Fruit fly (Drosophila melanogaster) whole organism, prepupa: Measurements from ENCODE around the gene CG32263.
A peak's percentile ranks its signal among the peaks of the same experiment; 100 is the strongest.

Experiments
- Blimp-1 ChIP-seq: fragments of 200-800 bp; sonication (Bioruptor generic); optimal IDR thresholded peaks from 3 replicates; lab custom pipeline; 2017; ENCODE audit warnings: missing biosample characterization, missing genetic modification characterization, mild to moderate bottlenecking, moderate library complexity, missing genetic modification reagents
- CG10631 ChIP-seq: fragments of 200-800 bp; sonication (Bioruptor generic); optimal IDR thresholded peaks from 2 replicates; lab custom pipeline; 2016; ENCODE audit warnings: missing biosample characterization, missing genetic modification characterization
- CG10669 ChIP-seq: fragments of 200-800 bp; sonication (Bioruptor generic); optimal IDR thresholded peaks from 3 replicates; lab custom pipeline; 2018; ENCODE audit warnings: missing biosample characterization, mild to moderate bottlenecking, missing genetic modification characterization, moderate library complexity
- CG11762 ChIP-seq: fragments of 200-800 bp; sonication (Bioruptor generic); optimal IDR thresholded peaks from 3 replicates; lab custom pipeline; 2016; ENCODE audit warnings: missing biosample characterization, missing genetic modification characterization; ENCODE audit not compliant: insufficient read depth
- CG15336 ChIP-seq: fragments of 200-800 bp; sonication (Bioruptor generic); IDR thresholded peaks from 2 replicates; pipeline ENCODE4 v1.3.6; 2022; ENCODE audit warnings: missing biosample characterization, missing genetic modification characterization
- CG1621 ChIP-seq: fragments of 200-800 bp; sonication (Bioruptor generic); optimal IDR thresholded peaks from 3 replicates; lab custom pipeline; 2018; ENCODE audit warnings: missing biosample characterization, mild to moderate bottlenecking, missing genetic modification characterization
- CG16779 ChIP-seq: fragments of 200-800 bp; sonication (Bioruptor generic); optimal IDR thresholded peaks from 3 replicates; lab custom pipeline; 2017; ENCODE audit warnings: missing biosample characterization, mild to moderate bottlenecking, missing genetic modification characterization
- CG31627 ChIP-seq: fragments of 200-800 bp; sonication (Bioruptor generic); optimal IDR thresholded peaks from 3 replicates; lab custom pipeline; 2016; ENCODE audit warnings: missing biosample characterization, missing genetic modification characterization
- CG32006 ChIP-seq: fragments of 200-800 bp; sonication (Bioruptor generic); optimal IDR thresholded peaks from 3 replicates; lab custom pipeline; 2017; ENCODE audit warnings: missing biosample characterization, mild to moderate bottlenecking, missing genetic modification characterization
- CG34406 ChIP-seq: fragments of 200-800 bp; sonication (Bioruptor generic); optimal IDR thresholded peaks from 3 replicates; lab custom pipeline; 2016; ENCODE audit warnings: missing biosample characterization, missing genetic modification characterization
- CG3919 ChIP-seq: fragments of 200-800 bp; sonication (Bioruptor generic); optimal IDR thresholded peaks from 3 replicates; lab custom pipeline; 2016; ENCODE audit warnings: missing biosample characterization, missing genetic modification characterization
- CG6276 ChIP-seq: fragments of 200-800 bp; sonication (Bioruptor generic); optimal IDR thresholded peaks from 2 replicates; lab custom pipeline; 2017; ENCODE audit warnings: missing biosample characterization, mild to moderate bottlenecking, missing genetic modification characterization
- CG6808 ChIP-seq: fragments of 200-800 bp; sonication (Bioruptor generic); optimal IDR thresholded peaks from 3 replicates; lab custom pipeline; 2017; ENCODE audit warnings: missing biosample characterization, missing genetic modification characterization, mild to moderate bottlenecking, moderate library complexity, missing genetic modification reagents
- CG6854 ChIP-seq: fragments of 200-800 bp; sonication (Bioruptor generic); optimal IDR thresholded peaks from 2 replicates; lab custom pipeline; 2017; ENCODE audit warnings: missing biosample characterization, mild to moderate bottlenecking, missing genetic modification characterization
- CG7368 ChIP-seq: fragments of 200-800 bp; sonication (Bioruptor generic); optimal IDR thresholded peaks from 3 replicates; lab custom pipeline; 2016; ENCODE audit warnings: missing biosample characterization, missing genetic modification characterization
- CG8319 ChIP-seq: fragments of 200-800 bp; sonication (Bioruptor generic); optimal IDR thresholded peaks from 3 replicates; lab custom pipeline; 2016; ENCODE audit warnings: missing biosample characterization, missing genetic modification characterization
- CG8632 ChIP-seq: fragments of 200-800 bp; sonication (Bioruptor generic); optimal IDR thresholded peaks from 3 replicates; lab custom pipeline; 2016; ENCODE audit warnings: missing biosample characterization, missing genetic modification characterization
- CG9139 ChIP-seq: fragments of 200-800 bp; sonication (Bioruptor generic); optimal IDR thresholded peaks from 3 replicates; lab custom pipeline; 2017; ENCODE audit warnings: missing biosample characterization, mild to moderate bottlenecking, missing genetic modification characterization
- Eip75B ChIP-seq: fragments of 200-800 bp; sonication (Bioruptor generic); optimal IDR thresholded peaks from 3 replicates; lab custom pipeline; 2016; ENCODE audit warnings: missing biosample characterization, missing genetic modification characterization
- Eip78C ChIP-seq: fragments of 200-800 bp; sonication (Bioruptor generic); peaks from one replicate; lab custom pipeline; 2016; ENCODE audit warnings: missing biosample characterization, missing genetic modification characterization
- Ets21C ChIP-seq: fragments of 200-800 bp; sonication (Bioruptor generic); optimal IDR thresholded peaks from 3 replicates; lab custom pipeline; 2016; ENCODE audit warnings: missing biosample characterization, missing genetic modification characterization
- Ets96B ChIP-seq: fragments of 200-800 bp; optimal IDR thresholded peaks from 2 replicates; lab custom pipeline; 2019; ENCODE audit warnings: missing biosample characterization, mild to moderate bottlenecking, missing genetic modification characterization, moderate library complexity
- Gug ChIP-seq: fragments of 200-800 bp; sonication (Bioruptor generic); IDR thresholded peaks from 2 replicates; pipeline ENCODE4 v1.3.6; 2022; ENCODE audit warnings: missing biosample characterization, missing genetic modification characterization
- Hr38 ChIP-seq: sonication (Bioruptor generic); optimal IDR thresholded peaks from 2 replicates; lab custom pipeline; 2016; ENCODE audit warnings: missing biosample characterization, missing genetic modification characterization
- Hr39 ChIP-seq: fragments of 200-800 bp; sonication (Bioruptor generic); optimal IDR thresholded peaks from 2 replicates; lab custom pipeline; 2016; ENCODE audit warnings: missing biosample characterization, missing genetic modification characterization
- Lpt ChIP-seq: fragments of 200-800 bp; sonication (Bioruptor generic); optimal IDR thresholded peaks from 3 replicates; lab custom pipeline; 2016; ENCODE audit warnings: missing biosample characterization, missing genetic modification characterization
- Met ChIP-seq: fragments of 200-800 bp; sonication (Bioruptor generic); optimal IDR thresholded peaks from 3 replicates; lab custom pipeline; 2016; ENCODE audit warnings: missing biosample characterization, missing genetic modification characterization
- OdsH ChIP-seq: fragments of 200-800 bp; sonication (Bioruptor generic); optimal IDR thresholded peaks from 3 replicates; lab custom pipeline; 2016; ENCODE audit warnings: missing biosample characterization, missing genetic modification characterization
- Smox ChIP-seq: fragments of 200-800 bp; sonication (Bioruptor generic); optimal IDR thresholded peaks from 3 replicates; lab custom pipeline; 2016; ENCODE audit warnings: missing biosample characterization, missing genetic modification characterization
- Sox15 ChIP-seq: fragments of 200-800 bp; sonication (Bioruptor generic); optimal IDR thresholded peaks from 3 replicates; lab custom pipeline; 2016; ENCODE audit warnings: missing biosample characterization, missing genetic modification characterization
- achi ChIP-seq: fragments of 200-800 bp; sonication (Bioruptor generic); optimal IDR thresholded peaks from 3 replicates; lab custom pipeline; 2016; ENCODE audit warnings: missing biosample characterization, missing genetic modification characterization
- acj6 ChIP-seq: fragments of 200-800 bp; sonication (Bioruptor generic); optimal IDR thresholded peaks from 3 replicates; lab custom pipeline; 2016; ENCODE audit warnings: missing biosample characterization, missing genetic modification characterization
- cyc ChIP-seq: fragments of 200-800 bp; sonication (Bioruptor generic); optimal IDR thresholded peaks from 3 replicates; lab custom pipeline; 2016; ENCODE audit warnings: missing biosample characterization, missing genetic modification characterization
- dac ChIP-seq: fragments of 200-800 bp; sonication (Bioruptor generic); optimal IDR thresholded peaks from 2 replicates; lab custom pipeline; 2017; ENCODE audit warnings: missing biosample characterization, mild to moderate bottlenecking, missing genetic modification characterization
- dsx ChIP-seq: fragments of 200-800 bp; optimal IDR thresholded peaks from 3 replicates; lab custom pipeline; 2019; ENCODE audit warnings: missing biosample characterization, mild to moderate bottlenecking, missing genetic modification characterization, moderate library complexity; ENCODE audit not compliant: poor library complexity, severe bottlenecking
- eg ChIP-seq: fragments of 200-800 bp; sonication (Bioruptor generic); IDR thresholded peaks from 3 replicates; pipeline ENCODE4 v1.3.6; 2022; ENCODE audit warnings: missing biosample characterization, missing genetic modification characterization
- fd85E ChIP-seq: fragments of 200-800 bp; sonication (Bioruptor generic); optimal IDR thresholded peaks from 3 replicates; lab custom pipeline; 2016; ENCODE audit warnings: missing biosample characterization, missing genetic modification characterization
- fkh ChIP-seq: fragments of 200-800 bp; sonication (Bioruptor generic); optimal IDR thresholded peaks from 3 replicates; lab custom pipeline; 2017; ENCODE audit warnings: missing biosample characterization, mild to moderate bottlenecking, missing genetic modification characterization, moderate library complexity
- net ChIP-seq: fragments of 200-800 bp; sonication (Bioruptor generic); optimal IDR thresholded peaks from 3 replicates; lab custom pipeline; 2016; ENCODE audit warnings: missing biosample characterization, missing genetic modification characterization
- pdm3 ChIP-seq: fragments of 200-800 bp; sonication (Bioruptor generic); optimal IDR thresholded peaks from 3 replicates; lab custom pipeline; 2016; ENCODE audit warnings: missing biosample characterization, missing genetic modification characterization
- salr ChIP-seq, 2 experiments: fragments of 200-800 bp; sonication (Bioruptor generic); optimal IDR thresholded peaks; 3 replicates each; lab custom pipeline; 2016 to 2018; ENCODE audit warnings: missing biosample characterization in 2 of 2, missing genetic modification characterization in 2 of 2, mild to moderate bottlenecking in 1 of 2
- spab ChIP-seq: fragments of 200-800 bp; sonication (Bioruptor generic); optimal IDR thresholded peaks from 2 replicates; lab custom pipeline; 2017; ENCODE audit warnings: missing biosample characterization, mild to moderate bottlenecking, missing genetic modification characterization, missing genetic modification reagents
- ss ChIP-seq, 2 experiments: fragments of 200-800 bp; sonication (Bioruptor generic); optimal IDR thresholded peaks; 2 replicates in 1 of 2; 3 replicates in 1 of 2; lab custom pipeline; 2017 to 2018; ENCODE audit warnings: mild to moderate bottlenecking in 2 of 2, missing biosample characterization in 2 of 2, missing genetic modification characterization in 2 of 2, moderate library complexity in 1 of 2
- topi ChIP-seq: fragments of 200-800 bp; sonication (Bioruptor generic); optimal IDR thresholded peaks from 3 replicates; lab custom pipeline; 2016; ENCODE audit warnings: missing biosample characterization, missing genetic modification characterization
- vri ChIP-seq: fragments of 200-800 bp; sonication (Bioruptor generic); optimal IDR thresholded peaks from 3 replicates; lab custom pipeline; 2016; ENCODE audit warnings: missing biosample characterization, mild to moderate bottlenecking, missing genetic modification characterization

The CG32263 gene

DNA sequence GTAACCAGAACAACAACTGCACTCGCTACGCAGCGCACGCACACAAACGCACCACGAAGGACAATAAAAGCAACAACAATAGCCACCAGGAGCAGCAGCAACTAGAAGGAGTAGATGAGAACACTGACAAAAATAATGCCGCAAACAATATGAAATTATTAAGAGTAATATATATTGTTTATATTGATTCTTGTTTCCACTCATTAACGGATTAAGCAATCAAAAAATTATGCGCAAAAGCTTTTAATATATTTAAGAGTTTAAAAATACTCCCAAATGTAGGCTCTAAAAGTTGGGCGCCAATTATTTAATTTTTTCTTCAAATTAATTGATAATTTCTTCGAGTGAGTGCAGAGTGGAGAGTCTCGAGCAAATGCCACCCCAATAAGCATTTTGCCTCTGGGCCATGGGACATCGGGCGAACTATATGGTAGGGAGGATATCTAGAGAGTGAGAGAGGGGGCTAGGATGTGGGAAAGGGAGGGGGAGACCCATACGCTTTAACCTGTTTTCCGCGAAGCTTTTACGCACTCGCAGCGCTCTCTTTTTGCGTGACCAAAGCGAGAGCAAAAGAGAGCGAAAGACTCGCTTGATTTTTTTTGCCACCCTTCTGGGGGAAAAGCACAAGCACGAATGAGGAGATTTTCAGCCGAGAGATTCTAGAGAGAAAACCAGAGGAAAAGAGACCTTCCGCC, 14.0 kb upstream of the CG32263 start, which contains the start of gene Rdh (continued):
- TF ChIP-seq CG7368 (GFP tag; lab: Kevin White, UChicago) (no peak), Gug (GFP tag; lab: Robert Waterston, UW) (no peak), CG31627 (GFP tag; lab: Kevin White, UChicago) (peak; percentile 25), salr (GFP tag; optimal IDR thresholded peaks at IDR 0.05; lab: Kevin White, UChicago) (peak in 1 of 2 experiments; percentile 34), fd85E (no peak), dac (GFP tag; lab: Kevin White, UChicago) (no peak), CG8632 (GFP tag; lab: Kevin White, UChicago) (peak; percentile 42), CG10669 (GFP tag; lab: Kevin White, UChicago) (peak; percentile 64), Smox (peak; percentile 53), achi (GFP tag; lab: Kevin White, UChicago) (peak; percentile 45), Eip75B (GFP tag; lab: Kevin White, UChicago) (no peak), Eip78C (peak; percentile 85), net (GFP tag; lab: Kevin White, UChicago) (peak; percentile 36), CG34406 (GFP tag; lab: Kevin White, UChicago) (peak; percentile 58), CG6808 (GFP tag; lab: Kevin White, UChicago) (peak; percentile 50), Lpt (GFP tag; lab: Kevin White, UChicago) (no peak), Hr39 (peak; percentile 2), ss (GFP tag; optimal IDR thresholded peaks at IDR 0.05; lab: Kevin White, UChicago) (peak; percentile 44 to 58), CG8319 (GFP tag; lab: Kevin White, UChicago) (no peak), Hr38 (GFP tag; lab: Kevin White, UChicago) (no peak), CG10631 (GFP tag; lab: Kevin White, UChicago) (peak; percentile 61), CG6276 (peak; percentile 39), spab (GFP tag; lab: Kevin White, UChicago) (peak; percentile 58), Sox15 (GFP tag; lab: Kevin White, UChicago) (peak; percentile 13), dsx (GFP tag; lab: Kevin White, UChicago) (peak; percentile 15), pdm3 (GFP tag; lab: Kevin White, UChicago) (peak; percentile 66), vri (GFP tag; lab: Kevin White, UChicago) (peak; percentile 9)
- TF ChIP-seq, all 60 proteins: peak for 41

DNA sequence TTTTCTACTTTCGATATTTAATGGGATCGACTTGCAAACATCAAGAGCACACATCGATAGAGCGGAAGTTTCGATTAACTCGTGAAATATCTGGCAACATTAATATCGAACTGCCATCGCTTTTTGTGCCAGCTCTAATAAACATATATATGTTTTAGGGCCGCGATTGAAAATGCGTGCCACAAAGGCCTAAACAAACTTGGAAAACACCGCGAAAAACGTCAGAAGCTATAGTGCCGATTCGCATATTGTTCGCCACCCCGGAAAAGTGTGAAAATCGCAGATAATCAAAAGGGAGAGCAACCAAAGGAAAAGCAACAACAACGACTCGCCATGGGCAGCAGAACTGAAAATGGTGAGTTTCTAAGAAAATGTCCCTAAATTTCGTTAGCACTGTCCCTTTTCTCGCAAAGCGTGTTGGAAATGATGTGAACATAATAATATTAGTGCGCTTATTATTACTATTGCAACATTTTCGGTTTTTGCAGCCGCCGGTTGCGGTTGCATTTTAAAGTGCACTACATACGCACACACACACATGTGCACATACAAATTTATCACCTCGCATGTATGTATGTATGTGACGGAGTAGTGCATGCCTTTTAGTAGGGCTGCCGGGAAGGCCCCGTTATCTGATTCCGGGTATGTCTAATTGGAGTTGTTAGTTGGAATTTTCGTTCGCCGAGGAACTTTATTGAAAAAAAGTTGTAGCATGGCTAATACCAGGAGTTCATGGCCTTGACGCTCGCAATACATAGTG, 7.8 kb upstream of the CG32263 start, which contains the start of gene enc:
Gene enc, plus strand, starts transcription at position 114 of the 760 bp plus-strand sequence.
- no peak for TF ChIP-seq eg (GFP tag; lab: Robert Waterston, UW)
- no peak for TF ChIP-seq Hr39
- no peak for TF ChIP-seq CG8632 (GFP tag; lab: Kevin White, UChicago)
- TF ChIP-seq CG11762 (GFP tag; lab: Kevin White, UChicago): no peak
- TF ChIP-seq CG3919 (GFP tag; lab: Kevin White, UChicago): no peak
- no peak for TF ChIP-seq CG8319 (GFP tag; lab: Kevin White, UChicago)
- TF ChIP-seq dsx (GFP tag; lab: Kevin White, UChicago): no peak
- TF ChIP-seq Ets96B (tag; lab: Kevin White, UChicago): no peak
- TF ChIP-seq CG10669 (GFP tag; lab: Kevin White, UChicago): no peak
- no peak for TF ChIP-seq CG15336 (GFP tag; lab: Robert Waterston, UW)
- no peak for TF ChIP-seq CG10631 (GFP tag; lab: Kevin White, UChicago)
- TF ChIP-seq vri (GFP tag; lab: Kevin White, UChicago): no peak
- no peak for TF ChIP-seq cyc (GFP tag; lab: Kevin White, UChicago)
- TF ChIP-seq CG16779 (tag; lab: Kevin White, UChicago): no peak
- no peak for TF ChIP-seq Sox15 (GFP tag; lab: Kevin White, UChicago)
- no peak for TF ChIP-seq CG1621 (tag; lab: Kevin White, UChicago)
- TF ChIP-seq CG9139 (GFP tag; lab: Kevin White, UChicago): no peak
- peak; percentile 75 for TF ChIP-seq Eip78C
- TF ChIP-seq Lpt (GFP tag; lab: Kevin White, UChicago): no peak
- TF ChIP-seq topi (GFP tag; lab: Kevin White, UChicago): peak; percentile 5
- no peak for TF ChIP-seq CG6854 (GFP tag; lab: Kevin White, UChicago)
- TF ChIP-seq OdsH: no peak
- no peak for TF ChIP-seq Eip75B (GFP tag; lab: Kevin White, UChicago)
- TF ChIP-seq CG32006 (GFP tag; lab: Kevin White, UChicago): no peak
- no peak for TF ChIP-seq Met
- TF ChIP-seq dac (GFP tag; lab: Kevin White, UChicago): no peak
- no peak for TF ChIP-seq fd85E
- TF ChIP-seq Ets21C: no peak
- TF ChIP-seq acj6 (GFP tag; lab: Kevin White, UChicago): no peak
- no peak for TF ChIP-seq Blimp-1 (GFP tag; lab: Kevin White, UChicago)
- peak; percentile 71 for TF ChIP-seq fkh (GFP tag; lab: Kevin White, UChicago)
